Worm (Caenorhabditis elegans) whole organism, young adult: ENCODE results near the gene F38A5.6.
A peak's percentile ranks its signal among the peaks of the same experiment; 100 is the strongest.

Experiments
- B0261.1 ChIP-seq: sonication (generic microtip); optimal IDR thresholded peaks from 2 replicates; lab custom pipeline; 2016; ENCODE audit warnings: mild to moderate bottlenecking, missing genetic modification characterization, moderate library complexity, missing compliant biosample characterization
- F10E7.11 ChIP-seq: sonication (generic microtip); optimal IDR thresholded peaks from 2 replicates; lab custom pipeline; 2017; ENCODE audit warnings: mild to moderate bottlenecking, missing genetic modification characterization, moderate library complexity, missing compliant biosample characterization
- F33H1.4 ChIP-seq: fragments of 200-800 bp; sonication (Bioruptor generic); IDR thresholded peaks from 2 replicates; pipeline ENCODE4 v1.3.6; 2022; ENCODE audit warnings: missing genetic modification reagents, missing genetic modification characterization, missing compliant biosample characterization
- F39B2.1 ChIP-seq: fragments of 200-800 bp; sonication (Bioruptor generic); IDR thresholded peaks from 2 replicates; pipeline ENCODE4 v1.3.6; 2022; ENCODE audit warnings: missing genetic modification reagents, missing genetic modification characterization, missing compliant biosample characterization
- F55B11.4 ChIP-seq: sonication (generic microtip); optimal IDR thresholded peaks from 2 replicates; lab custom pipeline; 2016; ENCODE audit warnings: missing compliant biosample characterization, missing genetic modification characterization, borderline replicate concordance; ENCODE audit not compliant: insufficient read depth
- Y53G8AR.9 ChIP-seq: fragments of 200-800 bp; sonication (Bioruptor generic); conservative IDR thresholded peaks from 2 replicates; pipeline ENCODE4 v1.3.6; 2022; ENCODE audit warnings: missing genetic modification reagents, missing genetic modification characterization, missing compliant biosample characterization
- akir-1 ChIP-seq: fragments of 200-800 bp; sonication (Bioruptor generic); optimal IDR thresholded peaks from 2 replicates; lab custom pipeline; 2018; ENCODE audit warnings: mild to moderate bottlenecking, missing genetic modification characterization, moderate library complexity, missing compliant biosample characterization
- aptf-3 ChIP-seq: fragments of 200-800 bp; sonication (Bioruptor generic); IDR thresholded peaks from 2 replicates; pipeline ENCODE4 v1.3.6; 2022; ENCODE audit warnings: missing genetic modification characterization, missing compliant biosample characterization
- attf-5 ChIP-seq: fragments of 200-800 bp; sonication (Bioruptor generic); optimal IDR thresholded peaks from 2 replicates; lab custom pipeline; 2018; ENCODE audit warnings: mild to moderate bottlenecking, missing genetic modification characterization, missing compliant biosample characterization
- ceh-79 ChIP-seq: sonication (generic microtip); optimal IDR thresholded peaks from 2 replicates; lab custom pipeline; 2017; ENCODE audit warnings: mild to moderate bottlenecking, missing genetic modification characterization, missing compliant biosample characterization
- die-1 ChIP-seq: sonication (generic microtip); optimal IDR thresholded peaks from 2 replicates; lab custom pipeline; 2016; ENCODE audit warnings: missing genotype, mild to moderate bottlenecking, missing genetic modification characterization, missing compliant biosample characterization
- efl-1 ChIP-seq: fragments of 150-350 bp; optimal IDR thresholded peaks from 2 replicates; lab custom pipeline; 2014; ENCODE audit warnings: missing biosample characterization, missing genetic modification reagents, missing genetic modification characterization
- egl-44 ChIP-seq: fragments of 200-800 bp; sonication (Bioruptor generic); IDR thresholded peaks from 2 replicates; pipeline ENCODE4 v1.3.6; 2022; ENCODE audit warnings: missing genetic modification reagents, missing genetic modification characterization, missing compliant biosample characterization
- him-1 ChIP-seq: sonication (generic microtip); optimal IDR thresholded peaks from 2 replicates; lab custom pipeline; 2016; ENCODE audit warnings: missing genotype, missing genetic modification reagents, missing genetic modification characterization, missing compliant biosample characterization
- hlh-12 ChIP-seq: sonication (generic microtip); optimal IDR thresholded peaks from 2 replicates; lab custom pipeline; 2016; ENCODE audit warnings: missing genetic modification characterization, missing compliant biosample characterization
- hmg-1.2 ChIP-seq: fragments of 200-800 bp; sonication (Bioruptor generic); IDR thresholded peaks from 2 replicates; pipeline ENCODE4 v1.3.6; 2022; ENCODE audit warnings: missing genetic modification reagents, missing genetic modification characterization, missing compliant biosample characterization
- hmg-20 ChIP-seq: fragments of 200-800 bp; sonication (Bioruptor generic); IDR thresholded peaks from 2 replicates; pipeline ENCODE4 v1.3.6; 2022; ENCODE audit warnings: missing genetic modification reagents, missing genetic modification characterization, missing compliant biosample characterization
- lin-35 ChIP-seq, 3 experiments: fragments of 150-350 bp in 2 of 3; sonication (generic microtip) in 1 of 3; optimal IDR thresholded peaks; 2 replicates each; lab custom pipeline; 2014 to 2018; ENCODE audit warnings: missing biosample characterization in 3 of 3, missing genetic modification characterization in 3 of 3, missing genetic modification reagents in 3 of 3
- lsl-1 ChIP-seq: fragments of 200-800 bp; sonication (Bioruptor generic); optimal IDR thresholded peaks from 2 replicates; lab custom pipeline; 2018; ENCODE audit warnings: mild to moderate bottlenecking, missing genetic modification characterization, moderate library complexity, missing compliant biosample characterization
- madf-6 ChIP-seq: fragments of 200-800 bp; sonication (Bioruptor generic); IDR thresholded peaks from 2 replicates; pipeline ENCODE4 v1.3.6; 2022; ENCODE audit warnings: missing genetic modification reagents, missing genetic modification characterization, missing compliant biosample characterization
- madf-8 ChIP-seq: fragments of 200-800 bp; sonication (Bioruptor generic); conservative IDR thresholded peaks from 2 replicates; pipeline ENCODE4 v1.3.6; 2022; ENCODE audit warnings: missing genetic modification reagents, missing genetic modification characterization, missing compliant biosample characterization
- nfya-1 ChIP-seq: sonication (generic microtip); optimal IDR thresholded peaks from 2 replicates; lab custom pipeline; 2017; ENCODE audit warnings: antibody characterized with exemption, missing compliant biosample characterization, missing genetic modification characterization, borderline replicate concordance; ENCODE audit not compliant: insufficient read depth
- nfyb-1 ChIP-seq: fragments of 200-800 bp; sonication (Bioruptor generic); IDR thresholded peaks from 2 replicates; pipeline ENCODE4 v1.3.6; 2022; ENCODE audit warnings: missing genetic modification reagents, missing genetic modification characterization, missing compliant biosample characterization
- pha-4 ChIP-seq: fragments of 150-350 bp; sonication (generic microtip); optimal IDR thresholded peaks from 2 replicates; lab custom pipeline; 2014; ENCODE audit warnings: missing biosample characterization, missing genetic modification reagents, missing genetic modification characterization
- rcor-1 ChIP-seq: fragments of 200-800 bp; sonication (Bioruptor generic); IDR thresholded peaks from 2 replicates; pipeline ENCODE4 v1.3.6; 2022; ENCODE audit warnings: missing genetic modification reagents, missing genetic modification characterization, missing compliant biosample characterization
- rpc-1 ChIP-seq, 2 experiments: fragments of 150-350 bp in 1 of 2; sonication (generic microtip) in 1 of 2; optimal IDR thresholded peaks; 2 replicates each; lab custom pipeline; 2014 to 2018; ENCODE audit warnings: missing biosample characterization in 1 of 2, missing genetic modification characterization in 1 of 2, missing genetic modification reagents in 1 of 2, missing genotype in 1 of 2
- snpc-1.1 ChIP-seq: sonication (generic microtip); optimal IDR thresholded peaks from 2 replicates; lab custom pipeline; 2017; ENCODE audit warnings: missing genetic modification characterization, mild to moderate bottlenecking, missing compliant biosample characterization, antibody characterized with exemption, moderate library complexity, missing genotype, missing genetic modification reagents; ENCODE audit not compliant: insufficient read depth
- snpc-4 ChIP-seq, 5 experiments: fragments of 150-350 bp in 1 of 5; sonication (generic microtip) in 4 of 5; optimal IDR thresholded peaks; 2 replicates each; lab custom pipeline; 2014 to 2018; ENCODE audit warnings: missing genetic modification characterization in 5 of 5, missing biosample characterization in 3 of 5, antibody characterized with exemption in 2 of 5, mild to moderate bottlenecking in 2 of 5, missing compliant biosample characterization in 2 of 5, missing genotype in 2 of 5, moderate library complexity in 2 of 5, missing genetic modification reagents in 1 of 5
- tbp1 ChIP-seq: fragments of 200-800 bp; sonication (Bioruptor generic); optimal IDR thresholded peaks from 2 replicates; lab custom pipeline; 2018; ENCODE audit warnings: mild to moderate bottlenecking, missing genetic modification characterization, missing compliant biosample characterization
- tbx-9 ChIP-seq: sonication (generic microtip); optimal IDR thresholded peaks from 2 replicates; lab custom pipeline; 2016; ENCODE audit warnings: borderline replicate concordance, missing genetic modification characterization, inconsistent platforms, missing compliant biosample characterization
- unc-130 ChIP-seq: sonication (generic microtip); optimal IDR thresholded peaks from 2 replicates; lab custom pipeline; 2016; ENCODE audit warnings: missing genetic modification reagents, missing genetic modification characterization, missing compliant biosample characterization
- unc-62 ChIP-seq: fragments of 150-350 bp; optimal IDR thresholded peaks from 2 replicates; lab custom pipeline; 2014; ENCODE audit warnings: missing biosample characterization, missing genetic modification reagents, missing genetic modification characterization
- zfh-2 ChIP-seq: fragments of 200-800 bp; sonication (Bioruptor generic); conservative IDR thresholded peaks from 2 replicates; pipeline ENCODE4 v1.3.6; 2022; ENCODE audit warnings: missing genetic modification reagents, missing genetic modification characterization, missing compliant biosample characterization
- ztf-28 ChIP-seq: fragments of 200-800 bp; sonication (Bioruptor generic); IDR thresholded peaks from 2 replicates; pipeline ENCODE4 v1.3.6; 2022; ENCODE audit warnings: missing genetic modification reagents, missing genetic modification characterization, missing compliant biosample characterization
- ztf-6 ChIP-seq: fragments of 200-800 bp; sonication (Bioruptor generic); IDR thresholded peaks from 2 replicates; pipeline ENCODE4 v1.3.6; 2022; ENCODE audit warnings: missing genetic modification reagents, missing genetic modification characterization, missing compliant biosample characterization

The F38A5.6 gene

ce11 chrIV:6585397-6585921 lies 11.7 kb downstream of the F38A5.6 start, which contains the start of the genes F38A5.2 and dnj-11 (continued):
- TF ChIP-seq him-1 (tag; lab: Kevin White, UChicago) (no peak), lsl-1 (GFP tag; lab: Kevin White, UChicago) (peak; percentile 46), B0261.1 (tag; lab: Kevin White, UChicago) (no peak), tbp1 (GFP tag; lab: Kevin White, UChicago) (peak; percentile 49), lin-35 (GFP tag; optimal IDR thresholded peaks at IDR 0.05; lab: Kevin White, UChicago) (peak in 1 of 3 experiments; percentile 43), egl-44 (GFP tag; lab: Robert Waterston, UW) (no peak), hmg-1.2 (GFP tag; lab: Robert Waterston, UW) (peak; percentile 95), ztf-6 (no peak), nfyb-1 (GFP tag; lab: Robert Waterston, UW) (no peak), ceh-79 (tag; lab: Kevin White, UChicago) (no peak), nfya-1 (no peak), efl-1 (GFP tag; lab: Kevin White, UChicago) (peak; percentile 61), snpc-1.1 (tag; lab: Kevin White, UChicago) (no peak), hmg-20 (GFP tag; lab: Robert Waterston, UW) (no peak), ztf-28 (GFP tag; lab: Robert Waterston, UW) (no peak), unc-62 (GFP tag; lab: Kevin White, UChicago) (no peak), Y53G8AR.9 (GFP tag; lab: Robert Waterston, UW) (no peak), aptf-3 (GFP tag; lab: Robert Waterston, UW) (no peak), zfh-2 (GFP tag; lab: Robert Waterston, UW) (no peak), rcor-1 (GFP tag; lab: Robert Waterston, UW) (peak; percentile 38; the same call in 1 of the 2 replicates), F55B11.4 (no peak), die-1 (no peak), rpc-1 (optimal IDR thresholded peaks at IDR 0.05; lab: Kevin White, UChicago) (peak; percentile 3), rpc-1 (tag; optimal IDR thresholded peaks at IDR 0.05; lab: Kevin White, UChicago) (no peak), akir-1 (GFP tag; lab: Kevin White, UChicago) (no peak), hlh-12 (no peak), attf-5 (GFP tag; lab: Kevin White, UChicago) (peak; percentile 82), madf-6 (GFP tag; lab: Robert Waterston, UW) (0 out of 2 replicates have a peak, but pooled peaks have one; percentile 30), pha-4 (tag; lab: Kevin White, UChicago) (peak; percentile 66), unc-130 (GFP tag; lab: Kevin White, UChicago) (no peak), madf-8 (no peak), tbx-9 (no peak), F10E7.11 (no peak), F33H1.4 (GFP tag; lab: Robert Waterston, UW) (0 out of 2 replicates have a peak, but pooled peaks have one; percentile 23), F39B2.1 (GFP tag; lab: Robert Waterston, UW) (no peak)

- TF ChIP-seq snpc-4 (GFP tag; optimal IDR thresholded peaks at IDR 0.05; lab: Kevin White, UChicago) (no peak), snpc-4 (tag; optimal IDR thresholded peaks at IDR 0.05; lab: Kevin White, UChicago) (peak in 1 of 4 experiments; percentile 50), efl-1 (GFP tag; lab: Kevin White, UChicago) (no peak)
Observed at ce11 chrIV:6582604-6583003, 14.6 kb downstream of the F38A5.6 start, which contains the start of gene odr-8. odr-8 (minus strand) TSS chrIV:6582704.
